Fruit fly (Drosophila melanogaster) whole organism, embryonic: Measurements from ENCODE around the gene wrm2.

Source experiments
- Antp ChIP-seq: fragments of 200-800 bp; sonication (Bioruptor generic); optimal IDR thresholded peaks from 3 replicates; lab custom pipeline; 2016; ENCODE audit warnings: missing biosample characterization, missing genetic modification characterization
- Atf3 ChIP-seq: fragments of 200-800 bp; sonication (Bioruptor generic); optimal IDR thresholded peaks from 3 replicates; lab custom pipeline; 2016; ENCODE audit warnings: missing biosample characterization, missing genetic modification characterization
- CG10366 ChIP-seq: fragments of 200-800 bp; sonication (Bioruptor generic); IDR thresholded peaks from 2 replicates; pipeline ENCODE4 v1.3.6; 2022; ENCODE audit warnings: missing biosample characterization, missing genetic modification characterization
- CG10565 ChIP-seq: fragments of 200-800 bp; sonication (Bioruptor generic); optimal IDR thresholded peaks from 3 replicates; lab custom pipeline; 2016; ENCODE audit warnings: missing biosample characterization, mild to moderate bottlenecking, missing genetic modification characterization
- CG11560 ChIP-seq: fragments of 200-800 bp; sonication (Bioruptor generic); IDR thresholded peaks from 3 replicates; pipeline ENCODE4 v1.3.6; 2022; ENCODE audit warnings: missing biosample characterization, missing genetic modification characterization
- CG13424 ChIP-seq: fragments of 200-800 bp; sonication (Bioruptor generic); optimal IDR thresholded peaks from 2 replicates; lab custom pipeline; 2019; ENCODE audit warnings: missing biosample characterization, mild to moderate bottlenecking, missing genetic modification characterization, moderate library complexity
- CG16815 ChIP-seq: fragments of 200-800 bp; sonication (Bioruptor generic); optimal IDR thresholded peaks from 3 replicates; lab custom pipeline; 2017; ENCODE audit warnings: missing biosample characterization, mild to moderate bottlenecking, missing genetic modification characterization
- CG16863 ChIP-seq: fragments of 200-800 bp; sonication (Bioruptor generic); optimal IDR thresholded peaks from 3 replicates; lab custom pipeline; 2016; ENCODE audit warnings: missing biosample characterization, missing genetic modification characterization
- CG34376 ChIP-seq: fragments of 200-800 bp; sonication (Bioruptor generic); optimal IDR thresholded peaks from 2 replicates; lab custom pipeline; 2018; ENCODE audit warnings: missing biosample characterization, mild to moderate bottlenecking, missing genetic modification characterization
- CG3838 ChIP-seq: fragments of 200-800 bp; sonication (Bioruptor generic); optimal IDR thresholded peaks from 3 replicates; lab custom pipeline; 2016; ENCODE audit warnings: missing biosample characterization, missing genetic modification characterization
- CG3847 ChIP-seq: fragments of 200-800 bp; sonication (Bioruptor generic); IDR thresholded peaks from 2 replicates; pipeline ENCODE4 v1.3.6; 2022; ENCODE audit warnings: missing biosample characterization, missing genetic modification characterization
- CG4404 ChIP-seq: fragments of 200-800 bp; sonication (Bioruptor generic); IDR thresholded peaks from 2 replicates; pipeline ENCODE4 v1.3.6; 2022; ENCODE audit warnings: missing biosample characterization, missing genetic modification characterization
- CG6254 ChIP-seq: fragments of 200-800 bp; sonication (Bioruptor generic); optimal IDR thresholded peaks from 3 replicates; lab custom pipeline; 2017; ENCODE audit warnings: mild to moderate bottlenecking, missing biosample characterization, missing genetic modification reagents, missing genetic modification characterization
- CG6683 ChIP-seq: fragments of 200-800 bp; sonication (Bioruptor generic); optimal IDR thresholded peaks from 2 replicates; lab custom pipeline; 2017; ENCODE audit warnings: missing biosample characterization, mild to moderate bottlenecking, missing genetic modification characterization, missing genetic modification reagents
- CG6854 ChIP-seq: fragments of 200-800 bp; sonication (Bioruptor generic); optimal IDR thresholded peaks from 3 replicates; lab custom pipeline; 2017; ENCODE audit warnings: missing biosample characterization, mild to moderate bottlenecking, missing genetic modification characterization
- CG7839 ChIP-seq: fragments of 200-800 bp; sonication (Bioruptor generic); optimal IDR thresholded peaks from 3 replicates; lab custom pipeline; 2018; ENCODE audit warnings: missing biosample characterization, mild to moderate bottlenecking, missing genetic modification characterization, moderate library complexity
- CG8290 ChIP-seq, 3 experiments: fragments of 200-800 bp; sonication (Bioruptor generic); optimal IDR thresholded peaks; 2 replicates each; lab custom pipeline; 2016 to 2019; ENCODE audit warnings: missing biosample characterization in 3 of 3, missing genetic modification characterization in 3 of 3, mild to moderate bottlenecking in 2 of 3, moderate library complexity in 1 of 3
- CG8359 ChIP-seq: fragments of 200-800 bp; sonication (Bioruptor generic); optimal IDR thresholded peaks from 2 replicates; lab custom pipeline; 2017; ENCODE audit warnings: missing biosample characterization, mild to moderate bottlenecking, missing genetic modification characterization, borderline replicate concordance
- CG8765 ChIP-seq: fragments of 200-800 bp; sonication (Bioruptor generic); IDR thresholded peaks from 2 replicates; pipeline ENCODE4 v1.3.6; 2022; ENCODE audit warnings: missing biosample characterization, missing genetic modification characterization
- CG8924 ChIP-seq: fragments of 200-800 bp; optimal IDR thresholded peaks from 3 replicates; lab custom pipeline; 2019; ENCODE audit warnings: missing biosample characterization, mild to moderate bottlenecking, missing genetic modification characterization, moderate library complexity
- D19B ChIP-seq: fragments of 200-800 bp; sonication (Bioruptor generic); optimal IDR thresholded peaks from 2 replicates; lab custom pipeline; 2017; ENCODE audit warnings: missing biosample characterization, mild to moderate bottlenecking, missing genetic modification characterization
- Dbx ChIP-seq: fragments of 200-800 bp; sonication (Bioruptor generic); IDR thresholded peaks from 3 replicates; pipeline ENCODE4 v1.3.6; 2022; ENCODE audit warnings: missing biosample characterization, missing genetic modification characterization
- Dek ChIP-seq: fragments of 200-800 bp; sonication (Bioruptor generic); optimal IDR thresholded peaks from 3 replicates; lab custom pipeline; 2019; ENCODE audit warnings: missing biosample characterization, mild to moderate bottlenecking, missing genetic modification characterization, moderate library complexity
- Dip2 ChIP-seq: fragments of 200-800 bp; sonication (Bioruptor generic); IDR thresholded peaks from 2 replicates; pipeline ENCODE4 v1.3.6; 2022; ENCODE audit warnings: missing biosample characterization, missing genetic modification characterization
- E2f2 ChIP-seq: fragments of 200-800 bp; sonication (Bioruptor generic); IDR thresholded peaks from 2 replicates; pipeline ENCODE4 v1.3.6; 2022; ENCODE audit warnings: missing biosample characterization, missing genetic modification characterization
- ERR ChIP-seq: fragments of 200-800 bp; sonication (Bioruptor generic); optimal IDR thresholded peaks from 2 replicates; lab custom pipeline; 2016; ENCODE audit warnings: missing biosample characterization, missing genetic modification characterization
- Gug ChIP-seq: fragments of 200-800 bp; sonication (Bioruptor generic); IDR thresholded peaks from 4 replicates; pipeline ENCODE4 v1.3.6; 2022; ENCODE audit warnings: missing biosample characterization, missing genetic modification characterization
- Hey ChIP-seq: fragments of 200-800 bp; sonication (Bioruptor generic); optimal IDR thresholded peaks from 3 replicates; lab custom pipeline; 2018; ENCODE audit warnings: missing biosample characterization, mild to moderate bottlenecking, missing genetic modification characterization
- Hsf ChIP-seq: fragments of 200-800 bp; sonication (Bioruptor generic); optimal IDR thresholded peaks from 3 replicates; lab custom pipeline; 2016; ENCODE audit warnings: missing biosample characterization, missing genetic modification characterization
- Jarid2 ChIP-seq: fragments of 200-800 bp; sonication (Bioruptor generic); optimal IDR thresholded peaks from 3 replicates; lab custom pipeline; 2017; ENCODE audit warnings: mild to moderate bottlenecking, missing biosample characterization, missing genetic modification reagents, missing genetic modification characterization
- Med ChIP-seq: fragments of 200-800 bp; sonication (Bioruptor generic); peaks from one replicate; lab custom pipeline; 2016; ENCODE audit warnings: missing biosample characterization, missing genetic modification characterization, mild to moderate bottlenecking, inconsistent platforms, moderate library complexity
- Poxn ChIP-seq: fragments of 200-800 bp; sonication (Bioruptor generic); IDR thresholded peaks from 2 replicates; pipeline ENCODE4 v1.3.6; 2022; ENCODE audit warnings: missing biosample characterization, missing genetic modification characterization
- aop ChIP-seq: fragments of 200-800 bp; sonication (Bioruptor generic); IDR thresholded peaks from 2 replicates; pipeline ENCODE4 v1.3.6; 2022; ENCODE audit warnings: missing biosample characterization, missing genetic modification characterization
- da ChIP-seq: fragments of 200-800 bp; sonication (Bioruptor generic); optimal IDR thresholded peaks from 2 replicates; lab custom pipeline; 2016; ENCODE audit warnings: missing biosample characterization, missing genetic modification characterization
- dm ChIP-seq: fragments of 200-800 bp; sonication (Bioruptor generic); optimal IDR thresholded peaks from 3 replicates; lab custom pipeline; 2016; ENCODE audit warnings: missing biosample characterization, missing genetic modification characterization
- ewg ChIP-seq: fragments of 200-800 bp; sonication (Bioruptor generic); optimal IDR thresholded peaks from 3 replicates; lab custom pipeline; 2017; ENCODE audit warnings: mild to moderate bottlenecking, missing biosample characterization, missing genetic modification reagents, missing genetic modification characterization
- gcm2 ChIP-seq: fragments of 200-800 bp; sonication (Bioruptor generic); optimal IDR thresholded peaks from 2 replicates; lab custom pipeline; 2016; ENCODE audit warnings: missing biosample characterization, missing genetic modification characterization
- grau ChIP-seq: fragments of 200-800 bp; optimal IDR thresholded peaks from 3 replicates; lab custom pipeline; 2019; ENCODE audit warnings: missing biosample characterization, mild to moderate bottlenecking, missing genetic modification characterization, moderate library complexity
- gro ChIP-seq: fragments of 200-800 bp; sonication (Bioruptor generic); optimal IDR thresholded peaks from 2 replicates; lab custom pipeline; 2016; ENCODE audit warnings: missing biosample characterization, missing genetic modification characterization
- hth ChIP-seq: fragments of >200 bp; optimal IDR thresholded peaks from 2 replicates; lab custom pipeline; 2017; ENCODE audit warnings: inconsistent platforms
- lola ChIP-seq, 3 experiments: fragments of >200 bp in 2 of 3; fragments of 200-800 bp in 1 of 3; sonication (Bioruptor generic) in 1 of 3; optimal IDR thresholded peaks; 2 replicates each; lab custom pipeline; 2017 to 2019; ENCODE audit warnings: missing biosample characterization in 3 of 3, missing genetic modification characterization in 3 of 3, mild to moderate bottlenecking in 1 of 3, moderate library complexity in 1 of 3
- luna ChIP-seq: fragments of 200-800 bp; sonication (Bioruptor generic); optimal IDR thresholded peaks from 2 replicates; lab custom pipeline; 2016; ENCODE audit warnings: missing biosample characterization, missing genetic modification characterization
- nau ChIP-seq: fragments of 200-800 bp; sonication (Bioruptor generic); optimal IDR thresholded peaks from 3 replicates; lab custom pipeline; 2017; ENCODE audit warnings: missing biosample characterization, mild to moderate bottlenecking, missing genetic modification characterization, missing genetic modification reagents
- p53 ChIP-seq: fragments of 200-800 bp; sonication (Bioruptor generic); optimal IDR thresholded peaks from 2 replicates; lab custom pipeline; 2016; ENCODE audit warnings: missing biosample characterization, missing genetic modification characterization
- pros ChIP-seq: fragments of 200-800 bp; sonication (Bioruptor generic); optimal IDR thresholded peaks from 3 replicates; lab custom pipeline; 2019; ENCODE audit warnings: missing biosample characterization, mild to moderate bottlenecking, missing genetic modification characterization, moderate library complexity
- psq ChIP-seq: fragments of 200-800 bp; sonication (Bioruptor generic); optimal IDR thresholded peaks from 2 replicates; lab custom pipeline; 2017; ENCODE audit warnings: missing biosample characterization, missing genetic modification characterization
- so ChIP-seq: fragments of 200-800 bp; sonication (Bioruptor generic); IDR thresholded peaks from 3 replicates; pipeline ENCODE4 v1.3.6; 2022; ENCODE audit warnings: missing biosample characterization, missing genetic modification characterization
- tap ChIP-seq: fragments of 200-800 bp; optimal IDR thresholded peaks from 3 replicates; lab custom pipeline; 2019; ENCODE audit warnings: missing biosample characterization, mild to moderate bottlenecking, missing genetic modification characterization, moderate library complexity
- tll ChIP-seq, 2 experiments: fragments of 200-800 bp in 1 of 2; fragments of >200 bp in 1 of 2; sonication (Bioruptor generic) in 1 of 2; optimal IDR thresholded peaks; 2 replicates each; lab custom pipeline; 2017 to 2019; ENCODE audit warnings: missing biosample characterization in 2 of 2, missing genetic modification characterization in 2 of 2, mild to moderate bottlenecking in 1 of 2, moderate library complexity in 1 of 2
- wdn ChIP-seq: fragments of 200-800 bp; sonication (Bioruptor generic); IDR thresholded peaks from 2 replicates; pipeline ENCODE4 v1.3.6; 2022; ENCODE audit warnings: missing biosample characterization, missing genetic modification characterization
- wek ChIP-seq: fragments of 200-800 bp; sonication (Bioruptor generic); optimal IDR thresholded peaks from 3 replicates; lab custom pipeline; 2018; ENCODE audit warnings: missing biosample characterization, mild to moderate bottlenecking, missing genetic modification characterization, moderate library complexity

wrm2 gene

dm6 chr3L:7344965-7345427 is 10.0 kb upstream of the wrm2 start, which contains the start of gene Cln7 (continued):
- no peak for TF ChIP-seq Hey (tag; lab: Kevin White, UChicago)
- peak; percentile 57 for TF ChIP-seq CG6854 (GFP tag; lab: Kevin White, UChicago)
- TF ChIP-seq Atf3 (GFP tag; lab: Kevin White, UChicago) = no peak
- TF ChIP-seq tll (GFP tag; optimal IDR thresholded peaks at IDR 0.05; lab: Kevin White, UChicago) = no peak
- peak; percentile 30 for TF ChIP-seq da (GFP tag; lab: Kevin White, UChicago)
- TF ChIP-seq CG3838 (GFP tag; lab: Kevin White, UChicago) = no peak
- TF ChIP-seq Dek (tag; lab: Kevin White, UChicago) = no peak
- no peak for TF ChIP-seq hth (lab: Kevin White, UChicago)
- peak; percentile 58; the same call in 1 of the 3 replicates for TF ChIP-seq Dbx (GFP tag; lab: Robert Waterston, UW)
- no peak for TF ChIP-seq gcm2 (GFP tag; lab: Kevin White, UChicago)
- TF ChIP-seq CG6683 (GFP tag; lab: Kevin White, UChicago) = peak; percentile 2
- TF ChIP-seq D19B (GFP tag; lab: Kevin White, UChicago) = no peak
- TF ChIP-seq CG7839 (tag; lab: Kevin White, UChicago) = peak; percentile 25
- TF ChIP-seq CG16815 = no peak
- TF ChIP-seq CG13424 (tag; lab: Kevin White, UChicago) = peak; percentile 20
- TF ChIP-seq luna (GFP tag; lab: Kevin White, UChicago) = no peak
- TF ChIP-seq aop (GFP tag; lab: Robert Waterston, UW) = 0 out of 2 replicates have a peak, but pooled peaks have one; percentile 24
- TF ChIP-seq dm (GFP tag; lab: Kevin White, UChicago) = no peak
- TF ChIP-seq tap = no peak
- TF ChIP-seq CG8924 (tag; lab: Kevin White, UChicago) = peak; percentile 63
- no peak for TF ChIP-seq psq (GFP tag; lab: Kevin White, UChicago)
- TF ChIP-seq wek (GFP tag; lab: Kevin White, UChicago) = peak; percentile 48
- TF ChIP-seq CG6254 (GFP tag; lab: Kevin White, UChicago) = no peak
- no peak for TF ChIP-seq CG11560 (tag; lab: Robert Waterston, UW)
- TF ChIP-seq CG8765 = peak; percentile 71; the same call in 1 of the 2 replicates
- no peak for TF ChIP-seq lola (GFP tag; optimal IDR thresholded peaks at IDR 0.05; lab: Kevin White, UChicago)
- TF ChIP-seq CG8290 (GFP tag; optimal IDR thresholded peaks at IDR 0.05; lab: Kevin White, UChicago) = peak; percentile 73
- TF ChIP-seq CG8290 (tag; optimal IDR thresholded peaks at IDR 0.05; lab: Kevin White, UChicago) = peak; percentile 73 to 93
- peak; percentile 2 for TF ChIP-seq CG8359 (GFP tag; lab: Kevin White, UChicago)
- TF ChIP-seq wdn (GFP tag; lab: Robert Waterston, UW) = no peak
- TF ChIP-seq Hsf (GFP tag; lab: Kevin White, UChicago) = no peak
- TF ChIP-seq Med (GFP tag; lab: Kevin White, UChicago) = peak; percentile 92
- TF ChIP-seq p53 (GFP tag; lab: Kevin White, UChicago) = no peak
- TF ChIP-seq ewg (GFP tag; lab: Kevin White, UChicago) = no peak
- TF ChIP-seq CG3847 = no peak
- peak; percentile 22 for TF ChIP-seq ERR (GFP tag; lab: Kevin White, UChicago)
- TF ChIP-seq CG4404 (GFP tag; lab: Robert Waterston, UW) = no peak
- no peak; the same call in 2 of the 3 replicates for TF ChIP-seq so
- no peak for TF ChIP-seq Poxn (GFP tag; lab: Robert Waterston, UW)
- peak; percentile 92 for TF ChIP-seq Jarid2 (GFP tag; lab: Kevin White, UChicago)
- no peak for TF ChIP-seq Gug (GFP tag; lab: Robert Waterston, UW)
- TF ChIP-seq grau = peak; percentile 36
- TF ChIP-seq Antp (GFP tag; lab: Kevin White, UChicago) = no peak
- TF ChIP-seq CG10366 (GFP tag; lab: Robert Waterston, UW) = no peak
- TF ChIP-seq E2f2 (GFP tag; lab: Robert Waterston, UW) = peak; percentile 42; the same call in 1 of the 2 replicates
- TF ChIP-seq pros (GFP tag; lab: Kevin White, UChicago) = peak; percentile 64
- no peak for TF ChIP-seq nau (GFP tag; lab: Kevin White, UChicago)
- TF ChIP-seq CG34376 = peak; percentile 69
- TF ChIP-seq CG10565 (GFP tag; lab: Kevin White, UChicago) = no peak
- no peak for TF ChIP-seq Dip2
- peak; percentile 51 for TF ChIP-seq gro (GFP tag; lab: Kevin White, UChicago)
- TF ChIP-seq CG16863 = peak; percentile 31
